Fruit fly (Drosophila melanogaster): ENCODE measurements around the gene Ugt307A1.

Ugt307A1 gene

DNA sequence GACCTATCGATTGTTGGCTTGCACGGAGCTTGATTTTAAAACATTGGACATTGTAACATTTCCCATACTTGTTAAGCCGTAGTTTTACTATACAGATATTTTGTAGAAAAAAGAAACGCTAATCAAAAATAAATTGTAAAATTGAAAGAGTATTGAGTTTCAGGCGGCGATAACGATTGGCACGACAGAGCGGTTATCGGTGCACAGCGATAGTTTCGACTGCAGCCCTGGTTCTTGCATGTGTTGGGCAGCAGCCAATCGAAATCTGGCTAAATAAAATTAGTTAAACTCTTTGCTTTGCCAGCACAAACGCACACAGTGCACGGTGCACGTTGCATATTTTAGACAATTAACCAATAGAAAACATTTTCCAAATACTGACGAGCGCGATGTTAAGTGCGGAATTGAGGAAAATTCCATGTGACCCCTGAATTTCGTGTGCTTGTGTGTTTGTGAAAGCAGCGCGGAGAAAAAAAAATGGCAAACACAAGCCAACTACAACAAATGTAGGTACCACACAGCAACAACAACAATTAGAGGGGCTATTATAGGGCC, 29.9 kb upstream of the Ugt307A1 start, which contains the start of gene milt:
Gene milt (plus strand): TSS at position 51 of the 555 bp plus-strand sequence.
- TF ChIP-seq CG7045 (GFP tag; optimal IDR thresholded peaks at IDR 0.05) (no peak), Hr96 (GFP tag; optimal IDR thresholded peaks at IDR 0.05) (no peak), pad (GFP tag; optimal IDR thresholded peaks at IDR 0.05) (peak; percentile 10), CG5204 (GFP tag; optimal IDR thresholded peaks at IDR 0.05) (no peak), kay (GFP tag; ENCODE audit: borderline replicate concordance) (peak; percentile 85), Mnt (GFP tag; optimal IDR thresholded peaks at IDR 0.05) (peak; percentile 94), Crg-1 (GFP tag; optimal IDR thresholded peaks at IDR 0.05) (no peak), CG12768 (GFP tag; optimal IDR thresholded peaks at IDR 0.05) (peak; percentile 8), CG7101 (tag; optimal IDR thresholded peaks at IDR 0.05) (peak; percentile 16), CG1620 (GFP tag; optimal IDR thresholded peaks at IDR 0.05) (no peak), Clk (GFP tag; optimal IDR thresholded peaks at IDR 0.05) (no peak), CG11617 (GFP tag; optimal IDR thresholded peaks at IDR 0.05) (peak; percentile 29), bab1 (GFP tag; optimal IDR thresholded peaks at IDR 0.05) (no peak), CG14711 (tag; optimal IDR thresholded peaks at IDR 0.05) (no peak), cic (GFP tag; optimal IDR thresholded peaks at IDR 0.05) (peak; percentile 48), toe (GFP tag; optimal IDR thresholded peaks at IDR 0.05) (no peak), tj (GFP tag; optimal IDR thresholded peaks at IDR 0.05) (peak; percentile 45), cnc (optimal IDR thresholded peaks at IDR 0.05) (no peak), CG33017 (tag; optimal IDR thresholded peaks at IDR 0.05) (no peak), ovo (GFP tag; optimal IDR thresholded peaks at IDR 0.05) (no peak)

DNA sequence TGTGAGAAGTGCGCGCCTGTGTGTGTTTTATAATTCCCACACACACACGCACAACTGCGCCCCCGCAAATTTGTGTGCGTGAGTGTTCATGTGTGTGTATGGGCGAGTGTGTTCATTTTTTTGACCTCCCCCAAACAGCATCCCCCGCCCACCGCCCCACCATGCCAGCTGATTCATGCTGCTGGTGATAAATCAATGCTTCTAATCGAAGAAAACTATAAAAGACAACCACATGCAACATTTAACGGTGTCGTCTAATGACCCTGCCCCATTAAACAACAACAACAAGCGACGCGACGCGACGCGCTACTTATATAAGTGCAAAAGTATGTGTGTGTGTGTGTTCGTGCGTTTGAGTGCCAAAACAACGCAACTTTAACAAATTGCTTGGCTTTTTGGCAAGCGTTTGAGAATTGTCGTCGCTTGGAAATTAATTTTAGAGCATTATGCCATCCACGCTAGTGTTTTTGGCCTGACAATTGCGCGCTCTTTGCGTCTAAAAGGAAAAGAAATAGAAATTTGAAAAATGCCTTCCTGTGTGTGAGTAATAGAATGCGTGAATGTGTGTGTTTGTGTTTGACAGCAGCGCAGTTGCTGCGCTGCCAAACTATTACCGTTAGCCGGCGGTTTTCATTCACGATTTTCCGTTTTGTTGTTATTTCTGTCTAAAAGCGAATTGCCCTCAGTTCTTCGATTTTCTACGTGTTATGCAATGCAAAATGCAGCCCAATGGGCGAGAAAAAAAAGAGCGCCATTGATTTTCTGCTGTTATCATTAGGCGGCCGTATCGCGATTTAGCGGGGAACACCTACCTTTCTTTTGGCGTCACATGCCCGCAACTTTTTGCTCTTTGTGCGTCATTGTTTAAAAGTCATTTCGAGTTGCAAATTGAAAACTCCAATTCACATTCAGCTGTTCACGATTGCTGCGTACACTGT, 29.1 kb upstream of the Ugt307A1 start:
- TF ChIP-seq pad (GFP tag; optimal IDR thresholded peaks at IDR 0.05) (no peak), kay (GFP tag; ENCODE audit: borderline replicate concordance) (no peak), CG14711 (tag; optimal IDR thresholded peaks at IDR 0.05) (no peak), CG7101 (tag; optimal IDR thresholded peaks at IDR 0.05) (no peak), Crg-1 (GFP tag; optimal IDR thresholded peaks at IDR 0.05) (no peak), CG33017 (tag; optimal IDR thresholded peaks at IDR 0.05) (no peak), cic (GFP tag; optimal IDR thresholded peaks at IDR 0.05) (peak; percentile 1), Mnt (GFP tag; optimal IDR thresholded peaks at IDR 0.05) (no peak), cnc (optimal IDR thresholded peaks at IDR 0.05) (no peak), CG1620 (GFP tag; optimal IDR thresholded peaks at IDR 0.05) (no peak), Hr96 (GFP tag; optimal IDR thresholded peaks at IDR 0.05) (no peak), ovo (GFP tag; optimal IDR thresholded peaks at IDR 0.05) (peak; percentile 50), CG11617 (GFP tag; optimal IDR thresholded peaks at IDR 0.05) (no peak), Clk (GFP tag; optimal IDR thresholded peaks at IDR 0.05) (no peak), bab1 (GFP tag; optimal IDR thresholded peaks at IDR 0.05) (no peak), CG7045 (GFP tag; optimal IDR thresholded peaks at IDR 0.05) (no peak), toe (GFP tag; optimal IDR thresholded peaks at IDR 0.05) (no peak)

dm6 chr2L:7039342-7039684, 28.5 kb upstream of the Ugt307A1 start:
- TF ChIP-seq Hr96 (GFP tag; optimal IDR thresholded peaks at IDR 0.05) (no peak), bab1 (GFP tag; optimal IDR thresholded peaks at IDR 0.05) (peak; percentile 43), tj (GFP tag; optimal IDR thresholded peaks at IDR 0.05) (peak; percentile 41), cnc (optimal IDR thresholded peaks at IDR 0.05) (no peak), CG12768 (GFP tag; optimal IDR thresholded peaks at IDR 0.05) (peak; percentile 52), CG7101 (tag; optimal IDR thresholded peaks at IDR 0.05) (peak; percentile 57), CG33017 (tag; optimal IDR thresholded peaks at IDR 0.05) (peak; percentile 54), kay (GFP tag; ENCODE audit: borderline replicate concordance) (peak; percentile 62), Crg-1 (GFP tag; optimal IDR thresholded peaks at IDR 0.05) (peak; percentile 47), Mnt (GFP tag; optimal IDR thresholded peaks at IDR 0.05) (peak; percentile 28), CG5204 (GFP tag; optimal IDR thresholded peaks at IDR 0.05) (no peak), CG11617 (GFP tag; optimal IDR thresholded peaks at IDR 0.05) (peak; percentile 66), CG14711 (tag; optimal IDR thresholded peaks at IDR 0.05) (peak; percentile 26)

- TF ChIP-seq CG11617 (GFP tag; optimal IDR thresholded peaks at IDR 0.05) (peak; percentile 57), CG7101 (tag; optimal IDR thresholded peaks at IDR 0.05) (peak; percentile 78), kay (GFP tag; ENCODE audit: borderline replicate concordance) (no peak), bab1 (GFP tag; optimal IDR thresholded peaks at IDR 0.05) (peak; percentile 81), Hr96 (GFP tag; optimal IDR thresholded peaks at IDR 0.05) (peak; percentile 11), Clk (GFP tag; optimal IDR thresholded peaks at IDR 0.05) (peak; percentile 63), pad (GFP tag; optimal IDR thresholded peaks at IDR 0.05) (peak; percentile 67), Mnt (GFP tag; optimal IDR thresholded peaks at IDR 0.05) (peak; percentile 96), CG33017 (tag; optimal IDR thresholded peaks at IDR 0.05) (peak; percentile 20), CG5204 (GFP tag; optimal IDR thresholded peaks at IDR 0.05) (no peak), Crg-1 (GFP tag; optimal IDR thresholded peaks at IDR 0.05) (peak; percentile 92), ovo (GFP tag; optimal IDR thresholded peaks at IDR 0.05) (peak; percentile 59), CG14711 (tag; optimal IDR thresholded peaks at IDR 0.05) (peak; percentile 33), CG7045 (GFP tag; optimal IDR thresholded peaks at IDR 0.05) (peak; percentile 40), tj (GFP tag; optimal IDR thresholded peaks at IDR 0.05) (peak; percentile 65), cnc (optimal IDR thresholded peaks at IDR 0.05) (no peak), CG1620 (GFP tag; optimal IDR thresholded peaks at IDR 0.05) (peak; percentile 74), cic (GFP tag; optimal IDR thresholded peaks at IDR 0.05) (peak; percentile 84), CG12768 (GFP tag; optimal IDR thresholded peaks at IDR 0.05) (peak; percentile 4), toe (GFP tag; optimal IDR thresholded peaks at IDR 0.05) (no peak)
Observed at dm6 chr2L:7042150-7042811, 25.5 kb upstream of the Ugt307A1 start.
